Worm (Caenorhabditis elegans): ENCODE measurements around the gene nep-3.

DNA sequence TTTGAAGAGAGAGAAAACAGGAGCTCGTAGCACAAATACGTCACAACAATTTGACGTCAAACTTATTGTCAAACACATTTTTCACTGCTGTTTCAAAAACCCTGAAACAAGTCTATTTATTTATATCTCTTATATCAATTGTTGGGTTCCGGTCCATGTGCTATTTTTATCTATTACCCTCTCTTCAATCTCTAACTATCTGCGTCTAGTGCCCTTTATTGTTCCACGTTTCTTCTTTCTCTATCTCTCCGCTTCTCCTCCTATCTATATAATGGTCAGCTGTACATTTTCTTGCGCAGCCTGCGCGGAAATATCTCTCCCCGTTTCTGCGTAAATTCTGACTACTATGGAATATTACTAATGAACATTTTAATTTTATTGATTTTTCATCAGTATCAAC lies 19.9 kb upstream of the nep-3 start:
- no peak for TF ChIP-seq egl-27 (tag; optimal IDR thresholded peaks at IDR 0.05)
- no peak for TF ChIP-seq nhr-12 (tag; optimal IDR thresholded peaks at IDR 0.05)
- peak; percentile 37 to 67 for TF ChIP-seq lsy-2 (tag; optimal IDR thresholded peaks at IDR 0.05)
- TF ChIP-seq vab-15 (tag; optimal IDR thresholded peaks at IDR 0.05) = no peak
- TF ChIP-seq ztf-11 (tag; optimal IDR thresholded peaks at IDR 0.05) = no peak
- peak; percentile 33 for TF ChIP-seq snpc-4 (tag; optimal IDR thresholded peaks at IDR 0.05)
